Worm (Caenorhabditis elegans) whole organism, early embryonic: ENCODE data around the gene B0244.7.

Experiments used
- F13C5.2 ChIP-seq: sonication (generic microtip); optimal IDR thresholded peaks from 2 replicates; lab custom pipeline; 2017; ENCODE audit warnings: mild to moderate bottlenecking, missing genetic modification characterization, inconsistent platforms, missing compliant biosample characterization
- ama-1 ChIP-seq: fragments of 150-350 bp; optimal IDR thresholded peaks from 2 replicates; lab custom pipeline; 2014
- ceh-36 ChIP-seq: sonication (generic microtip); optimal IDR thresholded peaks from 2 replicates; lab custom pipeline; 2016; ENCODE audit warnings: missing genetic modification characterization, inconsistent platforms, missing compliant biosample characterization
- ets-7 ChIP-seq: sonication (generic microtip); optimal IDR thresholded peaks from 2 replicates; lab custom pipeline; 2016; ENCODE audit warnings: missing genotype, missing genetic modification characterization, missing compliant biosample characterization
- hmbx-1 ChIP-seq: sonication (generic microtip); optimal IDR thresholded peaks from 2 replicates; lab custom pipeline; 2016; ENCODE audit warnings: mild to moderate bottlenecking, missing genetic modification characterization, missing compliant biosample characterization
- hmg-4 ChIP-seq: fragments of 200-800 bp; sonication (Bioruptor generic); optimal IDR thresholded peaks from 2 replicates; lab custom pipeline; 2018; ENCODE audit warnings: mild to moderate bottlenecking, missing genetic modification characterization, missing compliant biosample characterization
- tbx-37 ChIP-seq: fragments of 200-800 bp; sonication (Bioruptor generic); conservative IDR thresholded peaks from 2 replicates; pipeline ENCODE4 v1.3.6; 2022; ENCODE audit warnings: missing genetic modification reagents, missing genetic modification characterization, missing compliant biosample characterization

DNA sequence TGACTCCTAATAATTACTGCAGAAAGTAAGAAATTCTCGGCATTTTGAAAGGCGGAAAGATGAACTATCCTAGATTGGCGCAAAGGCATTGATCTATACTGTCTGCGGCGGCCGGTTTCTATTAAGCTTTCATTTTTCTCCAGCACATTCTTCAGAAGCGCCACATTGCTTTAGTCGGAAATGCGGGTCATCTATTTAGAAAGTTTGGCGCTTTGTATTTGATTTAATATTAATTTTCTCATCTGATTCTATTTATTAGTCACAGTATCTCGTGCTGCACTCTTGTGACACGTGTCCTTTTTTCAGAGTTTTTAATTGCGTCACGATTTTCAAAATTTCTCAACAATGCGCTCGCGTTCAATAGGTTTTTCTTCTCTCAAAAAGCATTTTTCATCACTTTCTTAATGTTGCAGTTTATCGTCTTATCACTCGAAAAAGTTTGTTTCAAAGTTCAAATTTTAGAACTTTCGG is 16.3 kb upstream of the B0244.7 start:
- TF ChIP-seq ama-1, result peak; percentile 83
- no peak for TF ChIP-seq F13C5.2 (tag; lab: Kevin White, UChicago)
- TF ChIP-seq ceh-36 (tag; lab: Kevin White, UChicago), result peak; percentile 27
- TF ChIP-seq hmg-4 (GFP tag; lab: Kevin White, UChicago), result no peak
- no peak for TF ChIP-seq ets-7 (tag; lab: Kevin White, UChicago)
- TF ChIP-seq hmbx-1 (tag; lab: Kevin White, UChicago), result no peak
- TF ChIP-seq tbx-37 (GFP tag; lab: Robert Waterston, UW), result no peak
